Worm (Caenorhabditis elegans): ENCODE results near the gene F35B3.7.

The F35B3.7 gene

DNA sequence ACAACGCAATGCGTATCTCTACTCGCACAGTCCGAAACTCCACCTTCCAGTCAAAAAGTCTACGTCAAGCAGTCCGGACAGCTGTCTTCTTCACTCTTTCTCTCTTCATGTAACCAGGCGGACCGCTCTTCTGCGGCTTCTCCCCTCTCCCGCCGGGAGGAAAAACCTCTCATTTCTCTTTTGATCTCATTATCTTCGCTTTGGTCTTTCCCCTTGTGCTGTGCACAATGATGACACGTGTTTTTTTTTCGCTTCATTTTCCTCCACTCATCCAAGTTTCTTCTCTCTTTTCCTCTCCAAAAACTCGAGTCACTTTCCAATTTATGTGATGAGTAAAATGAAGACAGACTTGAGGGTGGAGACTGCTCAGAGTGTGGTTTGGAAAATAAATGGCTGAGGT, at the start of gene F35B3.7:
TSS of gene F35B3.7 (minus strand) at position 133 of the 400 bp plus-strand sequence.
- TF ChIP-seq unc-130 (tag; optimal IDR thresholded peaks at IDR 0.05): no peak
- TF ChIP-seq hlh-4 (tag; optimal IDR thresholded peaks at IDR 0.05): no peak
- no peak for TF ChIP-seq efl-3 (GFP tag; optimal IDR thresholded peaks at IDR 0.05)
- TF ChIP-seq elt-3 (tag; optimal IDR thresholded peaks at IDR 0.05): no peak
- TF ChIP-seq ceh-63 (GFP tag; optimal IDR thresholded peaks at IDR 0.05): no peak
- TF ChIP-seq ztf-4 (tag; optimal IDR thresholded peaks at IDR 0.05): no peak
- no peak for TF ChIP-seq nhr-85 (tag)
- no peak for TF ChIP-seq efl-1 (optimal IDR thresholded peaks at IDR 0.05)
- no peak for TF ChIP-seq efl-1 (GFP tag; optimal IDR thresholded peaks at IDR 0.05 in 1 of 2)
- no peak for TF ChIP-seq fkh-4 (tag; optimal IDR thresholded peaks at IDR 0.05; ENCODE audit: borderline replicate concordance)
- no peak for TF ChIP-seq nhr-77 (tag; optimal IDR thresholded peaks at IDR 0.05)
- no peak for TF ChIP-seq hlh-17 (GFP tag; optimal IDR thresholded peaks at IDR 0.05; ENCODE audit: borderline replicate concordance)
- TF ChIP-seq aha-1 (tag; optimal IDR thresholded peaks at IDR 0.05): no peak
- no peak for TF ChIP-seq sox-4 (tag; optimal IDR thresholded peaks at IDR 0.05)
- no peak for TF ChIP-seq elt-2 (tag; optimal IDR thresholded peaks at IDR 0.05)
- TF ChIP-seq unc-30 (tag; optimal IDR thresholded peaks at IDR 0.05): no peak
- no peak for TF ChIP-seq isw-1 (GFP tag; IDR thresholded peaks at IDR 0.05)
- no peak for TF ChIP-seq dpl-1 (GFP tag; optimal IDR thresholded peaks at IDR 0.05)
- no peak for TF ChIP-seq tbx-2 (tag; optimal IDR thresholded peaks at IDR 0.05)
- TF ChIP-seq lir-3 (tag; optimal IDR thresholded peaks at IDR 0.05; ENCODE audit: poor library complexity): no peak
- no peak for TF ChIP-seq lin-15B (tag; optimal IDR thresholded peaks at IDR 0.05)
- no peak for TF ChIP-seq ceh-82 (tag; optimal IDR thresholded peaks at IDR 0.05)
- no peak for TF ChIP-seq nhr-76 (tag; optimal IDR thresholded peaks at IDR 0.05)
- peak; percentile 86 for TF ChIP-seq lin-14 (GFP tag; optimal IDR thresholded peaks at IDR 0.05)
- peak; percentile 8 for TF ChIP-seq mep-1 (tag; optimal IDR thresholded peaks at IDR 0.05)
- TF ChIP-seq nhr-237 (tag; optimal IDR thresholded peaks at IDR 0.05): no peak
- TF ChIP-seq ztf-11 (tag; optimal IDR thresholded peaks at IDR 0.05): no peak
- no peak for TF ChIP-seq nhr-47 (tag; optimal IDR thresholded peaks at IDR 0.05)
- peak in 1 of 2 experiments; percentile 65 for TF ChIP-seq mdl-1 (tag; optimal IDR thresholded peaks at IDR 0.05)
- TF ChIP-seq pqm-1 (tag; optimal IDR thresholded peaks at IDR 0.05): no peak
- no peak for TF ChIP-seq pax-3 (tag; optimal IDR thresholded peaks at IDR 0.05)
- TF ChIP-seq skn-1 (tag; optimal IDR thresholded peaks at IDR 0.05): no peak
- TF ChIP-seq dsc-1 (tag; optimal IDR thresholded peaks at IDR 0.05): peak; percentile 74
- no peak for TF ChIP-seq fkh-10 (GFP tag; optimal IDR thresholded peaks at IDR 0.05)
- no peak for TF ChIP-seq nhr-90 (tag; optimal IDR thresholded peaks at IDR 0.05; ENCODE audit: poor library complexity)
- TF ChIP-seq alr-1 (tag; optimal IDR thresholded peaks at IDR 0.05; ENCODE audit: borderline replicate concordance): no peak
- no peak for TF ChIP-seq swsn-7 (tag; optimal IDR thresholded peaks at IDR 0.05)
- no peak for TF ChIP-seq ceh-88 (GFP tag; IDR thresholded peaks at IDR 0.05)
- no peak for TF ChIP-seq lin-35 (GFP tag; optimal IDR thresholded peaks at IDR 0.05)
- peak; percentile 49 for TF ChIP-seq nhr-20 (tag; optimal IDR thresholded peaks at IDR 0.05)
- TF ChIP-seq egl-13 (tag; optimal IDR thresholded peaks at IDR 0.05): no peak
- TF ChIP-seq grh-1 (GFP tag; IDR thresholded peaks at IDR 0.05): no peak
- no peak for TF ChIP-seq lin-39 (tag; optimal IDR thresholded peaks at IDR 0.05)
- no peak for TF ChIP-seq pag-3 (tag; optimal IDR thresholded peaks at IDR 0.05; ENCODE audit: borderline replicate concordance, insufficient read depth)
- no peak for TF ChIP-seq xbp-1 (tag; optimal IDR thresholded peaks at IDR 0.05)
- peak; percentile 18; the same call in 1 of the 2 replicates for TF ChIP-seq nhr-19 (GFP tag; conservative IDR thresholded peaks at IDR 0.05)
- peak; percentile 79 for TF ChIP-seq nhr-71 (tag; optimal IDR thresholded peaks at IDR 0.05)
- TF ChIP-seq sptf-1 (tag; optimal IDR thresholded peaks at IDR 0.05): no peak
- TF ChIP-seq unc-86 (tag; optimal IDR thresholded peaks at IDR 0.05): no peak
- TF ChIP-seq ets-5 (GFP tag; IDR thresholded peaks at IDR 0.05): no peak
- no peak for TF ChIP-seq unc-98 (GFP tag; IDR thresholded peaks at IDR 0.05)
- no peak for TF ChIP-seq aly-2 (tag; optimal IDR thresholded peaks at IDR 0.05)
- TF ChIP-seq blmp-1 (tag; optimal IDR thresholded peaks at IDR 0.05): no peak

All from whole organism, L1 larva.